Worm (Caenorhabditis elegans) whole organism, L1 larva: ENCODE results near the gene F58B3.4.

Experiments
- unc-30 ChIP-seq: sonication (generic microtip); optimal IDR thresholded peaks from 2 replicates; lab custom pipeline; 2017; ENCODE audit warnings: missing biosample characterization, missing genetic modification characterization
- zag-1 ChIP-seq: fragments of 150-350 bp; optimal IDR thresholded peaks from 2 replicates; lab custom pipeline; 2014; ENCODE audit warnings: missing biosample characterization, missing genetic modification characterization

DNA sequence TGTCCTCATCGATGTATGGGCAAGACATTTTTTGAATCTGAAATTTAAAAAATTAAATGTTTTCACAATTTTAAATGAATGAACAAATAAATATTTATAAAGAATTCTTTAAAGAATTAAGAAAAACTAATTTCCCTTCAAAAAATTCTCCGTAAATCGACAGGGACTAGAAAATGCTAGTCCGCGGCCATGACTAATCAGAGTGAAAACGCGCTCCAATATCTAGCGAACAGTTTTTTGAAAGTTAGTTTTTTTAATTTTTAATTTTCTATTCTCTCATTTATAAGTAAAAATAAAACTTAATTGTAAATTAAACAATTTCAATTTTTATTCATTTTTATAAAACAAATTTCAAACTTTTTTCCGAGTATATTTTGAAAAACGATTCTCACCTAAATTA is 38.8 kb downstream of the F58B3.4 start:
- TF ChIP-seq unc-30 (tag; lab: Kevin White, UChicago) (no peak), zag-1 (tag; lab: Kevin White, UChicago) (no peak)
